Worm (Caenorhabditis elegans) whole organism, midembryonic: ENCODE data around the gene C44F1.1.

ENCODE experiments used
- T22C8.4 ChIP-seq: fragments of 200-800 bp; sonication (Bioruptor generic); IDR thresholded peaks from 2 replicates; pipeline ENCODE4 v1.3.6; 2022; ENCODE audit warnings: missing genetic modification characterization, missing compliant biosample characterization
- cog-1 ChIP-seq: sonication (generic microtip); optimal IDR thresholded peaks from 2 replicates; lab custom pipeline; 2016; ENCODE audit warnings: missing genetic modification characterization, missing compliant biosample characterization
- flt-1 ChIP-seq: fragments of 200-800 bp; sonication (Bioruptor generic); IDR thresholded peaks from 2 replicates; pipeline ENCODE4 v1.3.6; 2022; ENCODE audit warnings: missing genetic modification characterization, missing compliant biosample characterization
- klf-2 ChIP-seq: fragments of 200-800 bp; sonication (Bioruptor generic); conservative IDR thresholded peaks from 2 replicates; pipeline ENCODE4 v1.3.6; 2022; ENCODE audit warnings: missing genetic modification reagents, missing genetic modification characterization, missing compliant biosample characterization
- med-1 ChIP-seq: sonication (generic microtip); optimal IDR thresholded peaks from 2 replicates; lab custom pipeline; 2017; ENCODE audit warnings: missing genetic modification characterization, mild to moderate bottlenecking, missing compliant biosample characterization, antibody characterized with exemption, missing genetic modification reagents; ENCODE audit not compliant: insufficient read depth
- ref-1 ChIP-seq: fragments of 200-800 bp; sonication (Bioruptor generic); conservative IDR thresholded peaks from 2 replicates; pipeline ENCODE4 v1.3.6; 2022; ENCODE audit warnings: missing genetic modification reagents, missing genetic modification characterization, missing compliant biosample characterization
- tab-1 ChIP-seq: fragments of 200-800 bp; sonication (Bioruptor generic); IDR thresholded peaks from 2 replicates; pipeline ENCODE4 v1.3.6; 2022; ENCODE audit warnings: missing genetic modification characterization, missing compliant biosample characterization
- ztf-23 ChIP-seq: fragments of 200-800 bp; sonication (Bioruptor generic); IDR thresholded peaks from 2 replicates; pipeline ENCODE4 v1.3.6; 2022; ENCODE audit warnings: missing genetic modification reagents, missing genetic modification characterization, missing compliant biosample characterization
- ztf-29 ChIP-seq: fragments of 200-800 bp; sonication (Bioruptor generic); IDR thresholded peaks from 2 replicates; pipeline ENCODE4 v1.3.6; 2022; ENCODE audit warnings: missing genetic modification reagents, missing genetic modification characterization, missing compliant biosample characterization

ce11 chrIII:3800240-3800933, 35.0 kb upstream of the C44F1.1 start, which contains the start of gene mtm-3:
- no peak for TF ChIP-seq cog-1
- no peak for TF ChIP-seq med-1 (GFP tag; lab: Kevin White, UChicago)
- TF ChIP-seq ztf-23 (GFP tag; lab: Robert Waterston, UW) = no peak
- no peak for TF ChIP-seq T22C8.4
- no peak for TF ChIP-seq tab-1 (GFP tag; lab: Robert Waterston, UW)
- no peak for TF ChIP-seq ref-1 (GFP tag; lab: Robert Waterston, UW)
- TF ChIP-seq klf-2 (GFP tag; lab: Robert Waterston, UW) = no peak
- TF ChIP-seq flt-1 (GFP tag; lab: Robert Waterston, UW) = no peak
- TF ChIP-seq ztf-29 (GFP tag; lab: Robert Waterston, UW) = no peak
